Worm (Caenorhabditis elegans): ENCODE measurements around the gene K02E11.10.

Gene K02E11.10

ce11 chrV:14230788-14231583, 10.0 kb downstream of the K02E11.10 start:
- TF ChIP-seq dmd-4 (tag; optimal IDR thresholded peaks at IDR 0.05): no peak
- no peak for TF ChIP-seq mab-5 (tag; optimal IDR thresholded peaks at IDR 0.05)
- TF ChIP-seq ZK546.5 (tag; optimal IDR thresholded peaks at IDR 0.05): no peak
- TF ChIP-seq unc-55 (GFP tag; optimal IDR thresholded peaks at IDR 0.05): no peak
- no peak for TF ChIP-seq crh-2 (tag; optimal IDR thresholded peaks at IDR 0.05)
- no peak for TF ChIP-seq nhr-10 (tag; optimal IDR thresholded peaks at IDR 0.05)
- TF ChIP-seq blmp-1 (tag; optimal IDR thresholded peaks at IDR 0.05; ENCODE audit: insufficient read depth): no peak
- no peak for TF ChIP-seq sem-4 (tag; optimal IDR thresholded peaks at IDR 0.05)
- TF ChIP-seq unc-39 (tag; optimal IDR thresholded peaks at IDR 0.05): no peak
- no peak for TF ChIP-seq nhr-77 (tag; optimal IDR thresholded peaks at IDR 0.05)
- TF ChIP-seq nhr-12 (tag; optimal IDR thresholded peaks at IDR 0.05): no peak

- TF ChIP-seq Y55F3AM.14 (GFP tag; optimal IDR thresholded peaks at IDR 0.05): no peak
- no peak for TF ChIP-seq peb-1 (tag; optimal IDR thresholded peaks at IDR 0.05)
- TF ChIP-seq nhr-11 (tag; optimal IDR thresholded peaks at IDR 0.05): no peak
- no peak for TF ChIP-seq skn-1 (tag; optimal IDR thresholded peaks at IDR 0.05)
- TF ChIP-seq aly-2 (tag; optimal IDR thresholded peaks at IDR 0.05): no peak
- TF ChIP-seq dmd-4 (tag; optimal IDR thresholded peaks at IDR 0.05): no peak
- no peak for TF ChIP-seq mab-5 (tag; optimal IDR thresholded peaks at IDR 0.05)
- no peak for TF ChIP-seq nhr-10 (tag; optimal IDR thresholded peaks at IDR 0.05)
- no peak for TF ChIP-seq ceh-16 (tag; optimal IDR thresholded peaks at IDR 0.05)
- TF ChIP-seq R02D3.7 (tag; optimal IDR thresholded peaks at IDR 0.05): no peak
- no peak for TF ChIP-seq lin-39 (tag; optimal IDR thresholded peaks at IDR 0.05)
- TF ChIP-seq nhr-25 (tag; optimal IDR thresholded peaks at IDR 0.05): no peak
- no peak for TF ChIP-seq ZK546.5 (tag; optimal IDR thresholded peaks at IDR 0.05)
- no peak for TF ChIP-seq sem-4 (tag; optimal IDR thresholded peaks at IDR 0.05)
- no peak for TF ChIP-seq gmeb-1 (tag; optimal IDR thresholded peaks at IDR 0.05)
- no peak for TF ChIP-seq crh-2 (tag; optimal IDR thresholded peaks at IDR 0.05)
- no peak for TF ChIP-seq ztf-11 (tag; optimal IDR thresholded peaks at IDR 0.05)
Measured at ce11 chrV:14226373-14226772, 14.6 kb downstream of the K02E11.10 start, which contains the start of gene nep-21. Gene nep-21, minus strand, starts transcription at chrV:14226473.

DNA sequence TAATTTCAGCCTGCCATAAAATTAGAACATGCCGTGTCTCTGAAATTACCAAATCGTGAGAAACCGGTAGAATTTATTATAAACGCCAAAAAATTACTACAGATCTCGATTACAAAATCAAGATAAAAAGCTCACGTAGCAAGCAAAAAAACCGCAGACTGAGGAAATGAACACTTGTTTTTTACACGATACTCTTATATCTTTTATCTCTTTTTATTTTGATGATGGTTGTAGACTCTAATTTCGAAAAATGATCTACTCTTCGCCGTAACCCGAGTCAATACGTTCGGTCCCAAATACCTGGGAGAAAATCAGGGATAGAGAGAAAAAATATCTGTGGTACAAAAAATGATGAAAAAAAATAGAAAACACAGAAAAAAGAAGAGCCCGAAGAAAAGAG, 17.8 kb downstream of the K02E11.10 start:
- TF ChIP-seq R02D3.7 (tag; optimal IDR thresholded peaks at IDR 0.05) (no peak), ztf-4 (tag; optimal IDR thresholded peaks at IDR 0.05) (no peak), nhr-237 (tag; optimal IDR thresholded peaks at IDR 0.05) (no peak), ama-1 (optimal IDR thresholded peaks at IDR 0.05) (no peak), crh-2 (tag; optimal IDR thresholded peaks at IDR 0.05) (no peak), unc-55 (GFP tag; optimal IDR thresholded peaks at IDR 0.05) (no peak), nhr-11 (tag; optimal IDR thresholded peaks at IDR 0.05) (no peak), peb-1 (tag; optimal IDR thresholded peaks at IDR 0.05) (no peak), nhr-77 (tag; optimal IDR thresholded peaks at IDR 0.05) (no peak), mab-5 (tag; optimal IDR thresholded peaks at IDR 0.05) (no peak), ZK546.5 (tag; optimal IDR thresholded peaks at IDR 0.05) (no peak), nhr-129 (tag; optimal IDR thresholded peaks at IDR 0.05) (no peak), Y55F3AM.14 (GFP tag; optimal IDR thresholded peaks at IDR 0.05) (no peak), nhr-23 (tag; optimal IDR thresholded peaks at IDR 0.05) (no peak), aly-2 (tag; optimal IDR thresholded peaks at IDR 0.05) (no peak), unc-39 (tag; optimal IDR thresholded peaks at IDR 0.05) (no peak), C34F6.9 (tag; optimal IDR thresholded peaks at IDR 0.05) (no peak), mdl-1 (tag; optimal IDR thresholded peaks at IDR 0.05) (no peak), F13H6.1 (tag; optimal IDR thresholded peaks at IDR 0.05) (no peak), lin-11 (tag; optimal IDR thresholded peaks at IDR 0.05) (no peak)

DNA sequence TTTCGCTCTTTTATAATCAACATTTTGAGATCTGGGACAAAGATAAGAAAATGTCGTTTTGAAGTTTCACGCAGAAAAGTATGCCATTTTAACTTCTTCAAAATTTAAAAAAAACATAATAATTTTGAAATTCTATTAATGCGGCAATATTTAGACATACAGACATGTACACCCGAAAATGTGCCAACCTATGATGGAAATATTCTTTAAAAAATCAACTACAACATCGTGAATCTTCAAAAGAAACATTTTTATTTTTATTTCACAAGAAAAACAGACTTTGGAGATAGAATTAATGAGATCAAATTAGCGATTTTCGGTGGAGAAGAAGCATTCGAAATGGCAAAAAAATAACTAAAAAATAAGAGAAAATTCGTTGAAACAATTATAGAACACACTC, 25.8 kb downstream of the K02E11.10 start, which contains the start of gene T16A9.5:
Gene T16A9.5, minus strand, starts transcription at position 101 of the 400 bp plus-strand sequence.
- TF ChIP-seq snpc-4 (tag; optimal IDR thresholded peaks at IDR 0.05) (no peak), skn-1 (tag; optimal IDR thresholded peaks at IDR 0.05) (no peak), fos-1 (tag; optimal IDR thresholded peaks at IDR 0.05) (no peak), nhr-21 (tag; optimal IDR thresholded peaks at IDR 0.05) (no peak), nhr-6 (tag; optimal IDR thresholded peaks at IDR 0.05) (no peak), ceh-16 (tag; optimal IDR thresholded peaks at IDR 0.05) (no peak), mbf-1 (tag; optimal IDR thresholded peaks at IDR 0.05) (no peak), lin-13 (GFP tag; optimal IDR thresholded peaks at IDR 0.05) (no peak), lsy-2 (tag; optimal IDR thresholded peaks at IDR 0.05) (no peak), elt-1 (tag; optimal IDR thresholded peaks at IDR 0.05) (no peak), Y55F3AM.14 (GFP tag; optimal IDR thresholded peaks at IDR 0.05) (no peak), alr-1 (tag; optimal IDR thresholded peaks at IDR 0.05) (no peak), C34F6.9 (tag; optimal IDR thresholded peaks at IDR 0.05) (no peak), nhr-11 (tag; optimal IDR thresholded peaks at IDR 0.05) (no peak), ceh-82 (tag; optimal IDR thresholded peaks at IDR 0.05) (no peak), sma-9 (GFP tag; optimal IDR thresholded peaks at IDR 0.05) (no peak), sma-9 (tag; optimal IDR thresholded peaks at IDR 0.05) (no peak)
